Fruit fly (Drosophila melanogaster): Measurements from ENCODE around the gene stet.

stet gene

dm6 chr3L:1437772-1438171, 51.6 kb downstream of the stet start, which contains the start of gene SA2:
SA2 (minus strand) TSS chr3L:1437872.
- TF ChIP-seq CG3919 (GFP tag; optimal IDR thresholded peaks at IDR 0.05) (no peak), CG16779 (tag; optimal IDR thresholded peaks at IDR 0.05) (no peak), Eip78C (GFP tag) (no peak), CG11762 (GFP tag; optimal IDR thresholded peaks at IDR 0.05; ENCODE audit: insufficient read depth) (no peak), Ets21C (GFP tag; optimal IDR thresholded peaks at IDR 0.05) (no peak), CG7368 (GFP tag; optimal IDR thresholded peaks at IDR 0.05) (no peak), CG9139 (GFP tag; optimal IDR thresholded peaks at IDR 0.05) (no peak), Met (GFP tag; optimal IDR thresholded peaks at IDR 0.05) (no peak), topi (GFP tag; optimal IDR thresholded peaks at IDR 0.05) (no peak), eg (GFP tag; IDR thresholded peaks at IDR 0.05) (no peak)

DNA sequence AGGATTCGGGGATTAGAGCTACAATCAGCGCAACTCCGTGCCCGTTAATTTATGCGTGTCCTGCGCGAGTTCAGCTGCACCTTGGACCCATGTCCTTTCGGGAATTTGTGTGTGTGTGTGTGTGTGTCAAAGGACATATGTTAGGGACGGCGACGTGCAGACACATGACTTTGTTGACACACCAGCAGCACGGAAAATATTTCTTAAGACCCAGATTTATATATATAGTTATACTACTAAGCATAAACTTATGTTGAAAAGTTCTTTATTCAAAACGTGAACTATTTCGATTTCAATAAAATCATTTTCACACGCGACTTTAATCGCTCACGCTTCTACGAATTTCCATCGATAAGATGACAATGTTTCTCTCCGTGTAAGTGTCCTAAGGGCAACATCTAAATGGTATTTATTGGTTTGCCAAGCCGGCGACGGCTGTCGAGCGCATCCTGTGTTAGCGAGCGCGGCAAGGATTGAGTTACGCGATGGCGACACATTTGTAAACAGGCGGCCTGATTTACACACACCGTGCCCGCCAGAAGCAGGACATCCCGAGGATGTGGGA, 57.8 kb downstream of the stet start:
- TF ChIP-seq eg (GFP tag; IDR thresholded peaks at IDR 0.05): no peak
- peak; percentile 28 for TF ChIP-seq fkh (GFP tag; optimal IDR thresholded peaks at IDR 0.05)
